Worm (Caenorhabditis elegans) whole organism, L4 larva: ENCODE data around the gene K11E4.1.

Experiments
- ceh-82 ChIP-seq: sonication (generic microtip); optimal IDR thresholded peaks from 2 replicates; lab custom pipeline; 2017; ENCODE audit warnings: missing biosample characterization, missing genetic modification characterization
- nhr-6 ChIP-seq: fragments of 150-350 bp; optimal IDR thresholded peaks from 2 replicates; lab custom pipeline; 2014; ENCODE audit warnings: missing biosample characterization, missing genetic modification characterization

DNA sequence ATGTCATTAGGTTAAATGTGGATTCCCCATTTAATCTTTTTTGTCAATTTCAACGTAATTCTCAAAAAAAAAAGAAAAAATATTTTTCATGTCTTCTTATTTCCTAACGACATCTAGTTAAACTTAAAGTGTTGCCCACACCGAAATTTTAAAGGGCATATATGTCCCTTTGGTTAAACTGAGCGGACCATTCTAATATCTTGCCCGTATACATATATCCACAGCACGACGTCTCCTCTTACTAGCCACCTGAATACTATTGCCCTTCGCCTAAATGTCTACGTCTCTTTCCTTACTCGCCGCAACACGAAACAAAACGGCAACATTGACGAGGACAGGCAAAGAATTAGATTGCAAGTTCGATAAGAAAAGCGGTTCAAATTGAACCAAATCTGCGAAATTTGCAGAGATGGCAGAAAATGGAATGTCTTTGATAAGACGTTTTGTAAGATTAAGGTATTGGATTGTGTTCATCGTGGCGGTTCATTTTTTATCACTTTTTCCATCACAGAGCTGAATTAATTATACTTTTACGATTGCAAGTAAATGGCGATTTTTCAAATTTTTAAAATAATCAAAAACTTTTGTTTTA, 13.2 kb upstream of the K11E4.1 start:
- TF ChIP-seq nhr-6 (tag; lab: Kevin White, UChicago): peak; percentile 99
- peak; percentile 100 for TF ChIP-seq ceh-82 (tag; lab: Kevin White, UChicago)
